Worm (Caenorhabditis elegans) whole organism, mixed stage, embryonic: ENCODE data around the gene oac-41.

Experiments used
- hlh-1 ChIP-seq: fragments of 150-350 bp; optimal IDR thresholded peaks from 2 replicates; lab custom pipeline; 2014; ENCODE audit warnings: missing biosample characterization, missing genetic modification reagents, missing genetic modification characterization
- nhr-12 ChIP-seq: fragments of 150-350 bp; optimal IDR thresholded peaks from 2 replicates; lab custom pipeline; 2014; ENCODE audit warnings: missing biosample characterization, missing genetic modification characterization
- nhr-237 ChIP-seq: fragments of 150-350 bp; optimal IDR thresholded peaks from 2 replicates; lab custom pipeline; 2014; ENCODE audit warnings: missing biosample characterization, missing genetic modification characterization
- snpc-4 ChIP-seq: fragments of 150-350 bp; optimal IDR thresholded peaks from 2 replicates; lab custom pipeline; 2014; ENCODE audit warnings: missing biosample characterization, missing genetic modification characterization
- unc-39 ChIP-seq: fragments of 150-350 bp; optimal IDR thresholded peaks from 2 replicates; lab custom pipeline; 2014; ENCODE audit warnings: missing biosample characterization, missing genetic modification characterization

DNA sequence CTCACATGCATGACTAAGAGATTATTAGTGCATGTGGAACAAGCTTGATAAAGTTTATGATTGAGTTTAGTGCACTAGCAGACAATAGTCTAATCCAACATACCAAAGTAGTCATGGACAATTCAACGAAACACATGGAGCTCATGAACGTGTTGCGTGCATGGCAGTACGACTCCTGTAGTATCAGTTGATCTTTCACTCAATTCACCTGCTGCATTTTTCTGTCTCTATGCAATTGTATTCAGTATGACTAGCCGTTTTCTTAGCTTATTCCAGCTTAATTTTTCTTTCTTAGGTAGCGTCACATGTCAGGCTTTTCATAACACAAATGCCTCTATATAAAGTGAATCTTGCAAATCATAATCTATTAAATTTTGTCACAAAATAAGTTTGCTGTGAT, 18.7 kb downstream of the oac-41 start, which contains the start of gene srx-1:
- no peak for TF ChIP-seq nhr-12 (tag; lab: Kevin White, UChicago)
- no peak for TF ChIP-seq snpc-4 (tag; lab: Kevin White, UChicago)
- TF ChIP-seq unc-39: no peak
- TF ChIP-seq hlh-1: no peak
- TF ChIP-seq nhr-237: no peak
